Worm (Caenorhabditis elegans): ENCODE results near the gene gst-44.

DNA sequence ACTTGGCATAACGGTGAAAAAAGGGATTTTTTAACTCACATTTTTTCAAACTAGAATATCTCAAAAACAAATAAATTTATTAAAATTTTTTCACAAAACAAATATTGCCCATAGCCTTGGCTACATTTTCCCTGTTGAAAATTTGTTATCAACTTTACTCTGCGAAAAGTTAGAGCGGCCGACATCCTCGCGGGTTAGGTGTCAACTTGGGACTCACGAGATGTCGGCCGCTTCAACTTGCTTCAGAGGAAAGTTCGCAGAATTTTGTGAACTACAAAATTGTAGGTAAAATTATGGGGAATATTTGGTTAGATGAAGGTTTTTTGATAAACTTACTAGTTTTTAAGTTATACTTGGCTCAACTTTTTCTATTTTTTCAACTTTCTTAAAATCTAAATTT is 38.9 kb upstream of the gst-44 start:
- TF ChIP-seq elt-2 (tag; optimal IDR thresholded peaks at IDR 0.05) = no peak
- no peak for TF ChIP-seq fkh-2 (tag; optimal IDR thresholded peaks at IDR 0.05)
- no peak for TF ChIP-seq mdl-1 (tag; optimal IDR thresholded peaks at IDR 0.05)
- TF ChIP-seq pha-4 (tag; optimal IDR thresholded peaks at IDR 0.05) = no peak
- TF ChIP-seq nhr-237 (tag; optimal IDR thresholded peaks at IDR 0.05) = no peak
- no peak for TF ChIP-seq ceh-82 (tag; optimal IDR thresholded peaks at IDR 0.05)
- no peak for TF ChIP-seq jun-1 (tag; optimal IDR thresholded peaks at IDR 0.05)
- no peak for TF ChIP-seq aly-2 (tag; optimal IDR thresholded peaks at IDR 0.05)
- TF ChIP-seq snpc-4 (tag; optimal IDR thresholded peaks at IDR 0.05) = peak; percentile 80
- TF ChIP-seq nhr-77 (tag; optimal IDR thresholded peaks at IDR 0.05) = no peak
- TF ChIP-seq nhr-28 (tag; optimal IDR thresholded peaks at IDR 0.05) = no peak
- no peak for TF ChIP-seq ceh-9 (tag; optimal IDR thresholded peaks at IDR 0.05)
- no peak for TF ChIP-seq nhr-76 (tag; optimal IDR thresholded peaks at IDR 0.05)
- no peak for TF ChIP-seq nfya-1 (tag; optimal IDR thresholded peaks at IDR 0.05; ENCODE audit: insufficient read depth)
